Fruit fly (Drosophila melanogaster): ENCODE data around the gene MnM.

Gene MnM

DNA sequence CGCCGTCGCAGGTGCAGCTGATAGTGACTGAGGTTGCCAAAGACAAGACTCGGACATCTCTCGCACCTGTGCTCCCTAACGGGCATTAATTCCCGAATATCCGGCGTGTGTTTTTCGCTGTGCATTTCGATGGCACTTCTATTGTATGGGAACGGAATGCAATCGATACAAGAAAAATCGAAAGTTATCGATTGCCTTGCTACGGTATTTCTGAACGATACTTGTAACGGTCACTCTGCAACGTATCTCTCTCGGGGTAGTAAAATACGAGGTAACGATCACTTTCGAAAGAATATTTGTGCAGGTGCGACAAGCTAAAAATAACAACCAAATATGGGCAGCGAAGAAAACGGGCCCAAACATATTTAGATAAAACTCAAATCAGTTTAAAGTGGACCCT is 13.4 kb downstream of the MnM start, which contains the start of gene CG32280 (continued):
- TF ChIP-seq CG8388 (GFP tag; optimal IDR thresholded peaks at IDR 0.05) (no peak), CG1602 (GFP tag; optimal IDR thresholded peaks at IDR 0.05) (no peak), CG32532 (GFP tag; IDR thresholded peaks at IDR 0.05) (peak; percentile 32; the same call in 1 of the 2 replicates), CG3163 (GFP tag; optimal IDR thresholded peaks at IDR 0.05) (no peak), slp2 (GFP tag; optimal IDR thresholded peaks at IDR 0.05) (peak; percentile 24), YL-1 (GFP tag; optimal IDR thresholded peaks at IDR 0.05) (peak; percentile 24), lola (GFP tag; optimal IDR thresholded peaks at IDR 0.05) (no peak), fd64A (GFP tag; optimal IDR thresholded peaks at IDR 0.05) (no peak), Lhr (GFP tag; optimal IDR thresholded peaks at IDR 0.05) (no peak), Dip3 (GFP tag; optimal IDR thresholded peaks at IDR 0.05) (no peak), ems (GFP tag; optimal IDR thresholded peaks at IDR 0.05) (peak; percentile 22), Doc2 (GFP tag; IDR thresholded peaks at IDR 0.05) (no peak), vnd (GFP tag; IDR thresholded peaks at IDR 0.05; ENCODE audit: partially characterized antibody) (peak; percentile 84), CG13296 (GFP tag; optimal IDR thresholded peaks at IDR 0.05) (peak; percentile 55), TFAM (GFP tag; optimal IDR thresholded peaks at IDR 0.05) (no peak), cwo (GFP tag; optimal IDR thresholded peaks at IDR 0.05) (no peak), jing (GFP tag; optimal IDR thresholded peaks at IDR 0.05) (no peak), CG14965 (GFP tag; optimal IDR thresholded peaks at IDR 0.05; ENCODE audit: borderline replicate concordance) (no peak), schlank (tag; optimal IDR thresholded peaks at IDR 0.05) (no peak), CG14014 (GFP tag; IDR thresholded peaks at IDR 0.05) (peak; percentile 16; the same call in 1 of the 2 replicates), amos (GFP tag; IDR thresholded peaks at IDR 0.05; ENCODE audit: partially characterized antibody) (peak; percentile 91), toy (GFP tag; IDR thresholded peaks at IDR 0.05) (no peak), Dll (GFP tag; IDR thresholded peaks at IDR 0.05; ENCODE audit: partially characterized antibody) (peak; percentile 82), shn (GFP tag; optimal IDR thresholded peaks at IDR 0.05) (peak; percentile 56), sug (tag; optimal IDR thresholded peaks at IDR 0.05) (peak; percentile 22), Neu2 (GFP tag; optimal IDR thresholded peaks at IDR 0.05; ENCODE audit: borderline replicate concordance) (no peak), dysf (GFP tag; IDR thresholded peaks at IDR 0.05) (peak; percentile 35; the same call in 1 of the 3 replicates), NfI (GFP tag; optimal IDR thresholded peaks at IDR 0.05) (no peak), lilli (GFP tag; optimal IDR thresholded peaks at IDR 0.05) (peak; percentile 48), Xbp1 (GFP tag; optimal IDR thresholded peaks at IDR 0.05) (peak; percentile 13), zfh2 (GFP tag; optimal IDR thresholded peaks at IDR 0.05) (peak; percentile 31), CG3281 (GFP tag; optimal IDR thresholded peaks at IDR 0.05) (peak; percentile 24), CG17359 (tag; optimal IDR thresholded peaks at IDR 0.05) (no peak), CrebB (tag; optimal IDR thresholded peaks at IDR 0.05) (peak; percentile 35), pzg (GFP tag; optimal IDR thresholded peaks at IDR 0.05) (peak; percentile 91), CG11560 (tag; IDR thresholded peaks at IDR 0.05) (no peak), Ada2b (GFP tag; IDR thresholded peaks at IDR 0.05) (no peak), hbn (GFP tag; IDR thresholded peaks at IDR 0.05; ENCODE audit: partially characterized antibody) (peak; percentile 91), Hr3 (GFP tag; optimal IDR thresholded peaks at IDR 0.05) (no peak), HHEX (GFP tag; optimal IDR thresholded peaks at IDR 0.05) (peak; percentile 47), PHDP (tag; optimal IDR thresholded peaks at IDR 0.05) (peak; percentile 4), Dbx (GFP tag; IDR thresholded peaks at IDR 0.05) (no peak), CG9817 (tag; optimal IDR thresholded peaks at IDR 0.05) (no peak), sob (GFP tag; IDR thresholded peaks at IDR 0.05) (peak; percentile 58; the same call in 1 of the 2 replicates), ash1 (GFP tag; optimal IDR thresholded peaks at IDR 0.05) (no peak), CG12071 (GFP tag; optimal IDR thresholded peaks at IDR 0.05) (no peak), CG6813 (GFP tag; optimal IDR thresholded peaks at IDR 0.05) (peak; percentile 29), fd102C (GFP tag; optimal IDR thresholded peaks at IDR 0.05) (no peak), CG34376 (GFP tag; optimal IDR thresholded peaks at IDR 0.05) (peak; percentile 69), psq (GFP tag; optimal IDR thresholded peaks at IDR 0.05) (no peak)
